Worm (Caenorhabditis elegans) whole organism, mixed stage, embryonic: ENCODE measurements around the gene srz-11.

Source experiments
- M03D4.4 ChIP-seq: sonication (generic microtip); optimal IDR thresholded peaks from 2 replicates; lab custom pipeline; 2017; ENCODE audit warnings: mild to moderate bottlenecking, missing genetic modification characterization, missing compliant biosample characterization
- bed-3 ChIP-seq: fragments of 200-800 bp; sonication (Bioruptor generic); optimal IDR thresholded peaks from 3 replicates; lab custom pipeline; 2018; ENCODE audit warnings: mild to moderate bottlenecking, missing genetic modification characterization, moderate library complexity, missing compliant biosample characterization
- blmp-1 ChIP-seq: fragments of 150-350 bp; optimal IDR thresholded peaks from 2 replicates; lab custom pipeline; 2014; ENCODE audit warnings: missing biosample characterization, missing genetic modification characterization
- ceh-39 ChIP-seq: fragments of 150-350 bp; optimal IDR thresholded peaks from 2 replicates; lab custom pipeline; 2014; ENCODE audit warnings: missing biosample characterization, missing genetic modification characterization
- ceh-43 ChIP-seq: fragments of 200-800 bp; sonication (Bioruptor generic); optimal IDR thresholded peaks from 2 replicates; lab custom pipeline; 2018; ENCODE audit warnings: mild to moderate bottlenecking, missing genetic modification characterization, moderate library complexity, missing compliant biosample characterization
- ceh-83 ChIP-seq: fragments of 200-800 bp; sonication (Bioruptor generic); optimal IDR thresholded peaks from 2 replicates; lab custom pipeline; 2018; ENCODE audit warnings: mild to moderate bottlenecking, missing genetic modification characterization, missing compliant biosample characterization
- ces-1 ChIP-seq: fragments of 150-350 bp; optimal IDR thresholded peaks from 2 replicates; lab custom pipeline; 2014; ENCODE audit warnings: missing biosample characterization, missing genetic modification reagents, missing genetic modification characterization
- cnd-1 ChIP-seq: fragments of 200-800 bp; sonication (Bioruptor generic); optimal IDR thresholded peaks from 2 replicates; lab custom pipeline; 2018; ENCODE audit warnings: mild to moderate bottlenecking, missing genetic modification characterization, missing compliant biosample characterization
- drap-1 ChIP-seq: fragments of 200-800 bp; sonication (Bioruptor generic); optimal IDR thresholded peaks from 3 replicates; lab custom pipeline; 2018; ENCODE audit warnings: mild to moderate bottlenecking, missing genetic modification characterization, missing compliant biosample characterization
- elt-1 ChIP-seq: sonication (generic microtip); optimal IDR thresholded peaks from 2 replicates; lab custom pipeline; 2017; ENCODE audit warnings: missing genetic modification characterization, mild to moderate bottlenecking, missing compliant biosample characterization, antibody characterized with exemption, moderate library complexity, borderline replicate concordance; ENCODE audit not compliant: insufficient read depth
- elt-3 ChIP-seq: fragments of 150-350 bp; optimal IDR thresholded peaks from 2 replicates; lab custom pipeline; 2014; ENCODE audit warnings: missing biosample characterization, missing genetic modification characterization
- flh-1 ChIP-seq: fragments of 200-800 bp; sonication (Bioruptor generic); optimal IDR thresholded peaks from 2 replicates; lab custom pipeline; 2018; ENCODE audit warnings: mild to moderate bottlenecking, missing genetic modification characterization, moderate library complexity, missing compliant biosample characterization
- ham-2 ChIP-seq: fragments of 200-800 bp; sonication (Bioruptor generic); optimal IDR thresholded peaks from 2 replicates; lab custom pipeline; 2018; ENCODE audit warnings: mild to moderate bottlenecking, missing genetic modification characterization, missing compliant biosample characterization
- hlh-1 ChIP-seq: fragments of 150-350 bp; optimal IDR thresholded peaks from 2 replicates; lab custom pipeline; 2014; ENCODE audit warnings: missing biosample characterization, missing genetic modification reagents, missing genetic modification characterization
- lin-13 ChIP-seq: fragments of 150-350 bp; optimal IDR thresholded peaks from 2 replicates; lab custom pipeline; 2014; ENCODE audit warnings: missing biosample characterization, missing genetic modification characterization
- lin-32 ChIP-seq: fragments of 200-800 bp; sonication (Bioruptor generic); optimal IDR thresholded peaks from 2 replicates; lab custom pipeline; 2018; ENCODE audit warnings: mild to moderate bottlenecking, missing genetic modification characterization, missing compliant biosample characterization
- lsy-2 ChIP-seq: fragments of 150-350 bp; optimal IDR thresholded peaks from 2 replicates; lab custom pipeline; 2014; ENCODE audit warnings: missing biosample characterization, missing genetic modification characterization
- mab-5 ChIP-seq: fragments of 150-350 bp; optimal IDR thresholded peaks from 2 replicates; lab custom pipeline; 2014; ENCODE audit warnings: missing biosample characterization, missing genetic modification characterization
- mep-1 ChIP-seq: fragments of 150-350 bp; optimal IDR thresholded peaks from 2 replicates; lab custom pipeline; 2017; ENCODE audit warnings: missing biosample characterization, missing genetic modification reagents, missing genetic modification characterization, inconsistent platforms
- mls-2 ChIP-seq: sonication (generic microtip); optimal IDR thresholded peaks from 2 replicates; lab custom pipeline; 2016; ENCODE audit warnings: mild to moderate bottlenecking, missing genetic modification characterization, moderate library complexity, missing compliant biosample characterization
- nhr-12 ChIP-seq: fragments of 150-350 bp; optimal IDR thresholded peaks from 2 replicates; lab custom pipeline; 2014; ENCODE audit warnings: missing biosample characterization, missing genetic modification characterization
- nhr-2 ChIP-seq: fragments of 150-350 bp; optimal IDR thresholded peaks from 2 replicates; lab custom pipeline; 2014; ENCODE audit warnings: missing biosample characterization, missing genetic modification characterization
- nhr-237 ChIP-seq: fragments of 150-350 bp; optimal IDR thresholded peaks from 2 replicates; lab custom pipeline; 2014; ENCODE audit warnings: missing biosample characterization, missing genetic modification characterization
- nhr-28 ChIP-seq: fragments of 150-350 bp; optimal IDR thresholded peaks from 2 replicates; lab custom pipeline; 2014; ENCODE audit warnings: missing biosample characterization, missing genetic modification characterization
- nhr-76 ChIP-seq: sonication (generic microtip); optimal IDR thresholded peaks from 2 replicates; lab custom pipeline; 2017; ENCODE audit warnings: missing biosample characterization, missing genetic modification characterization
- pha-4 ChIP-seq: fragments of 150-350 bp; optimal IDR thresholded peaks from 2 replicates; lab custom pipeline; 2018; ENCODE audit warnings: missing biosample characterization, missing genetic modification reagents, missing genetic modification characterization
- sem-2 ChIP-seq: fragments of 200-800 bp; sonication (Bioruptor generic); optimal IDR thresholded peaks from 2 replicates; lab custom pipeline; 2018; ENCODE audit warnings: mild to moderate bottlenecking, missing genetic modification characterization, missing compliant biosample characterization
- snpc-4 ChIP-seq: fragments of 150-350 bp; optimal IDR thresholded peaks from 2 replicates; lab custom pipeline; 2014; ENCODE audit warnings: missing biosample characterization, missing genetic modification characterization
- sptf-1 ChIP-seq: sonication (generic microtip); optimal IDR thresholded peaks from 2 replicates; lab custom pipeline; 2017; ENCODE audit warnings: mild to moderate bottlenecking, missing genetic modification characterization, moderate library complexity, missing compliant biosample characterization
- tbx-8 ChIP-seq: fragments of 200-800 bp; sonication (Bioruptor generic); optimal IDR thresholded peaks from 2 replicates; lab custom pipeline; 2018; ENCODE audit warnings: mild to moderate bottlenecking, missing genetic modification characterization, moderate library complexity, missing compliant biosample characterization
- unc-120 ChIP-seq: sonication (generic microtip); optimal IDR thresholded peaks from 2 replicates; lab custom pipeline; 2017; ENCODE audit warnings: missing genetic modification characterization, missing compliant biosample characterization; ENCODE audit not compliant: poor library complexity, severe bottlenecking
- unc-39 ChIP-seq: fragments of 150-350 bp; optimal IDR thresholded peaks from 2 replicates; lab custom pipeline; 2014; ENCODE audit warnings: missing biosample characterization, missing genetic modification characterization
- unc-62 ChIP-seq: fragments of 150-350 bp; optimal IDR thresholded peaks from 2 replicates; lab custom pipeline; 2014; ENCODE audit warnings: missing biosample characterization, missing genetic modification reagents, missing genetic modification characterization
- zip-8 ChIP-seq: fragments of 150-350 bp; optimal IDR thresholded peaks from 2 replicates; lab custom pipeline; 2014; ENCODE audit warnings: missing biosample characterization, missing genetic modification characterization
- ztf-11 ChIP-seq: fragments of 150-350 bp; optimal IDR thresholded peaks from 2 replicates; lab custom pipeline; 2014; ENCODE audit warnings: missing biosample characterization, missing genetic modification characterization

The srz-11 gene

ce11 chrV:15187083-15188057 is 24.5 kb downstream of the srz-11 start, which contains the start of the genes cyn-7 and bath-36 (continued):
- peak; percentile 68 for TF ChIP-seq ces-1 (GFP tag; lab: Kevin White, UChicago)
- TF ChIP-seq nhr-28 (tag; lab: Kevin White, UChicago), result no peak
- no peak for TF ChIP-seq M03D4.4 (tag; lab: Kevin White, UChicago)
- TF ChIP-seq ceh-83 (GFP tag; lab: Kevin White, UChicago), result no peak
- no peak for TF ChIP-seq elt-3 (tag; lab: Kevin White, UChicago)
- peak; percentile 54 for TF ChIP-seq lsy-2 (tag; lab: Kevin White, UChicago)
- no peak for TF ChIP-seq tbx-8 (GFP tag; lab: Kevin White, UChicago)
- no peak for TF ChIP-seq hlh-1 (tag; lab: Kevin White, UChicago)
- TF ChIP-seq unc-120 (tag; lab: Kevin White, UChicago), result peak; percentile 27
- TF ChIP-seq unc-39 (tag; lab: Kevin White, UChicago), result no peak
- peak; percentile 22 for TF ChIP-seq drap-1 (GFP tag; lab: Kevin White, UChicago)
- TF ChIP-seq mep-1, result peak; percentile 56

- TF ChIP-seq sptf-1 (tag; lab: Kevin White, UChicago) (no peak), nhr-237 (tag; lab: Kevin White, UChicago) (peak; percentile 71), M03D4.4 (tag; lab: Kevin White, UChicago) (no peak), zip-8 (tag; lab: Kevin White, UChicago) (no peak), blmp-1 (tag; lab: Kevin White, UChicago) (no peak), mls-2 (tag; lab: Kevin White, UChicago) (no peak), nhr-76 (no peak), nhr-12 (tag; lab: Kevin White, UChicago) (no peak), unc-62 (GFP tag; lab: Kevin White, UChicago) (no peak), pha-4 (tag; lab: Kevin White, UChicago) (peak; percentile 77), nhr-2 (no peak), unc-120 (tag; lab: Kevin White, UChicago) (no peak), ceh-39 (tag; lab: Kevin White, UChicago) (peak; percentile 26), cnd-1 (tag; lab: Kevin White, UChicago) (no peak), lin-13 (tag; lab: Kevin White, UChicago) (peak; percentile 58), ces-1 (GFP tag; lab: Kevin White, UChicago) (peak; percentile 81), nhr-28 (tag; lab: Kevin White, UChicago) (no peak), bed-3 (no peak), flh-1 (no peak), ceh-43 (no peak), snpc-4 (no peak), tbx-8 (GFP tag; lab: Kevin White, UChicago) (no peak), lin-32 (GFP tag; lab: Kevin White, UChicago) (no peak), ceh-83 (GFP tag; lab: Kevin White, UChicago) (no peak), ztf-11 (tag; lab: Kevin White, UChicago) (no peak), ham-2 (no peak), mep-1 (peak; percentile 78), lsy-2 (tag; lab: Kevin White, UChicago) (peak; percentile 83), unc-39 (tag; lab: Kevin White, UChicago) (no peak), drap-1 (GFP tag; lab: Kevin White, UChicago) (no peak), sem-2 (GFP tag; lab: Kevin White, UChicago) (no peak), mab-5 (tag; lab: Kevin White, UChicago) (no peak), elt-3 (tag; lab: Kevin White, UChicago) (no peak), hlh-1 (tag; lab: Kevin White, UChicago) (peak; percentile 18), elt-1 (tag; lab: Kevin White, UChicago) (no peak)
- TF ChIP-seq, all 35 proteins: peak for 8
These were observed 26.7 kb downstream of the srz-11 start, which contains the start of gene cyn-3 for ce11 chrV:15189567-15189966. Gene cyn-3 (plus strand): TSS chrV:15189927.
